Worm (Caenorhabditis elegans) whole organism, L4 larva: ENCODE results near the gene T19B10.2.

ENCODE experiments used
- madf-5 ChIP-seq, 2 experiments: fragments of 200-800 bp; sonication (Bioruptor generic); IDR thresholded peaks; 2 replicates each; pipeline ENCODE4 v1.3.6; 2022; ENCODE audit warnings: missing compliant biosample characterization in 2 of 2, missing genetic modification characterization in 2 of 2
- nhr-28 ChIP-seq: fragments of 150-350 bp; optimal IDR thresholded peaks from 2 replicates; lab custom pipeline; 2014; ENCODE audit warnings: missing biosample characterization, missing genetic modification characterization
- nhr-41 ChIP-seq: fragments of 200-800 bp; sonication (Bioruptor generic); IDR thresholded peaks from 2 replicates; pipeline ENCODE4 v1.3.6; 2022; ENCODE audit warnings: missing genetic modification reagents, missing genetic modification characterization, missing compliant biosample characterization

ce11 chrV:11180951-11181350 lies 40.2 kb upstream of the T19B10.2 start:
- TF ChIP-seq nhr-41 (GFP tag; lab: Robert Waterston, UW) (no peak), nhr-28 (tag; lab: Kevin White, UChicago) (no peak), madf-5 (GFP tag; IDR thresholded peaks at IDR 0.05; lab: Robert Waterston, UW) (no peak)
